Worm (Caenorhabditis elegans) whole organism, L4/young adult: Measurements from ENCODE around the gene cyp-33D1.

Source experiments
- W03F9.2 ChIP-seq: fragments of 150-350 bp; optimal IDR thresholded peaks from 2 replicates; lab custom pipeline; 2014; ENCODE audit warnings: missing biosample characterization, missing genetic modification characterization
- dao-5 ChIP-seq: sonication (generic microtip); optimal IDR thresholded peaks from 2 replicates; lab custom pipeline; 2016; ENCODE audit warnings: missing genotype, missing genetic modification characterization, moderate library complexity, missing compliant biosample characterization
- him-1 ChIP-seq: sonication (generic microtip); optimal IDR thresholded peaks from 2 replicates; lab custom pipeline; 2016; ENCODE audit warnings: missing genotype, missing genetic modification reagents, missing genetic modification characterization, missing compliant biosample characterization

cyp-33D1 gene

ce11 chrV:16195379-16195778 lies 19.7 kb upstream of the cyp-33D1 start, which contains the start of gene rabr-3:
rabr-3 (plus strand) TSS chrV:16195679.
- TF ChIP-seq him-1 (tag; lab: Kevin White, UChicago) (no peak), dao-5 (tag; lab: Kevin White, UChicago) (no peak), W03F9.2 (tag; lab: Kevin White, UChicago) (no peak)

- TF ChIP-seq W03F9.2 (tag; lab: Kevin White, UChicago) (no peak), him-1 (tag; lab: Kevin White, UChicago) (no peak), dao-5 (tag; lab: Kevin White, UChicago) (no peak)
These were observed 19.0 kb upstream of the cyp-33D1 start, which contains the start of gene rabr-4 for ce11 chrV:16194639-16195038. rabr-4 (plus strand) TSS chrV:16194939.

DNA sequence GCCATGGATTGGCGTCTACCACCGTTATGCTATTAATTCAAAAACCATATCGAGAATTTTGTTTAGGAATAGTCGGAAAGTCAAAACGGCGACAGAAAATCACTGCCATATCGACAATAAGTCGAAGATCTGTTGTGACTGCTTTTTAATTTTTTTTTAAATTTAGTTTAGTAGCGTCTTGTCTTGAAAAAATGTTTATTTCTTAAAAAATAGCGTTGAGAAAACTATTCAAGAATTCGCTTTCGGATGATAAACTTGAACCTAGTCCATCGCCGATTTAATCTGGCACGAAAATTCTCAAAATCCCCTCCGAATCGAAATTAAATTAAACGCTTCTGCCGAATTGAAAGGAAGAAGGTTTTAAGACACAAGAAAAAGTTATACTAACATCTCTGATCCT lies 16.5 kb upstream of the cyp-33D1 start, which contains the start of gene srh-279:
srh-279 (plus strand) TSS at position 301 of the 400 bp plus-strand sequence.
- TF ChIP-seq dao-5 (tag; lab: Kevin White, UChicago): no peak

DNA sequence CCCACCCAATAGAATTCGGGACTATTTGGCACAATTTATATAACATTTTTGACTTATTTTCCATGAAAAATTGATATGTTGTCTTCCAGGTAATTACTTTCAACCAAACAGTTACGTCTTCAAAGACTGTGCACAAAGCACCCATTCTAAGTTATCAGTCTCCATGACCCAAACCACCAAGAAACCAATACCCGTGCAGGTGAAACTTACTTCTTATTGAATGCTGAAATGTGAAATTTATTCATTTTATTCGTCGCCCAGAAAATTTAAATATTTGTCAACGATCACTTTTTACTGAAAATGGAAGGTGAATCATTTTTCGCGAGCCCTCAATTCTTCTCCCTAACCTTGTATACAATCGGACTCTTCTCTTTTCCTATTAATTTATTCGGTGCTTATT lies 14.8 kb upstream of the cyp-33D1 start, which contains the start of gene srh-281:
srh-281 (plus strand) TSS at position 301 of the 400 bp plus-strand sequence.
- TF ChIP-seq him-1 (tag; lab: Kevin White, UChicago) (no peak), dao-5 (tag; lab: Kevin White, UChicago) (no peak), W03F9.2 (tag; lab: Kevin White, UChicago) (no peak)

DNA sequence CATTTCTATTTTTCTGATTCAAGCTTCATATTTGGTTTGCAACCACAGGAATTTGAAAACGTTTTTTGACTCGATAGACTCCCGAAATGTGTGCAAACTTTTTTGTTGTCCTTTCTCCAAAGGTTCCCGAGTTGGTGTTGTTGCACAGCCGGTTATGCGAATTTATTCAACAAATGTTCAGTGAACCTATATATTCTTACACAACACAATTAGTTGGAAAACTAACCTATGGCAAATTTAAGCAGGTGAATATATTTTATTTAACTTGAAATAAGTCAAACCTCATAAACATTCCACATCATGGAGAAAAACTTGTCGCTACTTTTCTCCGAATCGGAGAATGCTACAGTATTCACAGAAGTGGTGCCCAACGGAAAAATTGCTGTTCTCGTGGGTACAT lies 7.7 kb upstream of the cyp-33D1 start, which contains the start of gene srz-14:
srz-14 (plus strand) TSS at position 301 of the 400 bp plus-strand sequence.
- TF ChIP-seq W03F9.2 (tag; lab: Kevin White, UChicago) (no peak), dao-5 (tag; lab: Kevin White, UChicago) (no peak), him-1 (tag; lab: Kevin White, UChicago) (no peak)

DNA sequence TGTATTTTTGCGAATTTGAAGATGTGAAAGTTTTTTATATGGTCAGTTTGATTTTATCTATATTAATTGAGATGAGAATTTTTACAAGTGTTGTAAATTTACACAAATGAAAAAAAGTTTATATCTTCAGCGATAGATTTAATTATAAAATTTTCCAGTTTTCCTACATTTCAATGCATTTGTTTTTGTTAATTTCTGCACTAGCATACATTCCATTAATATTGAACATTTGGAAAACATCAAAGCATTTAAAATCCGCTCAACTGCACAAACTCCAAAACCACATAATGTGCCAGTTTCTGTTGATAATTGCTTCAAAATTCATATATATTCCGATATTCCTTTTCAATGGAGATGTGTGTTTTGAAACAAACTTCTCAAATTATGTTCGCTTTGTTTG lies 7.3 kb upstream of the cyp-33D1 start, which contains the start of gene srh-277:
srh-277 (plus strand) TSS at position 301 of the 400 bp plus-strand sequence.
- TF ChIP-seq W03F9.2 (tag; lab: Kevin White, UChicago) (no peak), him-1 (tag; lab: Kevin White, UChicago) (no peak)

- TF ChIP-seq W03F9.2 (tag; lab: Kevin White, UChicago) (no peak), dao-5 (tag; lab: Kevin White, UChicago) (no peak), him-1 (tag; lab: Kevin White, UChicago) (no peak)
These were observed 6.5 kb upstream of the cyp-33D1 start, which contains the start of gene srz-13 for ce11 chrV:16182110-16182509. srz-13 (plus strand) TSS chrV:16182410.

DNA sequence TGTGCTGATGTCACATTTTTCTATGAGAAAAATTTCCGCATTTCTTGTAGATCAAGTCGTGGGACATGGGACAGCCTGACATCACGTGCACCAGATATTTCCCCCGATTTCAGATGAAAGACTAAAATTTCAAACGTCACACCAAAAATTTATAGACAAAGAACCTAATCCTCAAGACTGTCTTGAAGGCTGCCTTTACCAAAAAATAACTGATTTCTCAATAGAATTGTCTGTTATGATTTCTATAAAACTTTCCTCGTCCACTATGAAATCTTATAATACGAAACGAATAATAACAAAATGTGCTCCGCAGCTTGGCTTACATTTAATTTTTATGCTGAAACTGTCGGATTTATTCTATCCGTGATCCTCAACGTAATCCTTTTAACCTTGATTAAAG lies 4.7 kb upstream of the cyp-33D1 start, which contains the start of gene str-106:
str-106 (plus strand) TSS at position 301 of the 400 bp plus-strand sequence.
- TF ChIP-seq him-1 (tag; lab: Kevin White, UChicago): no peak
- TF ChIP-seq dao-5 (tag; lab: Kevin White, UChicago): no peak
- no peak for TF ChIP-seq W03F9.2 (tag; lab: Kevin White, UChicago)

DNA sequence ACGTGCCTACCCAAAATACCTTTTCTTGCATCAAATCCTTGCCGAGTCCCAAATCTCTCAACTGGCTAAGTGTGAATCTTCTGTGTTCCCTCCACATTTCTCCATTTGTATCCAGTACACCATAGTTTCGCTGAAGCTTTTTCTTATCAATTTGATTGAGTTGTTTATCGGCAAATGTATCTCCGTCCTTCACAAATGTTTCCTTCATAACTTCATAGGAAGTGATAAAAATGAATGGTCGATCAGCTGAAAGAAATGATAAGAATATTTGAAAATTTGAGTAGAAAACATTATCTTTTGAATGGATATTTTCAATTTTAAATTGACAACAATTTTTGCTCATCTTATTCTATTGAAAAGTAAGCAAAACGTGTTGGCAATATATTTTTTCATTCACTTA lies 430 bp downstream of the cyp-33D1 start:
- no peak for TF ChIP-seq W03F9.2 (tag; lab: Kevin White, UChicago)
- TF ChIP-seq him-1 (tag; lab: Kevin White, UChicago): no peak

ce11 chrV:16174109-16174508 lies 1.5 kb downstream of the cyp-33D1 start:
- TF ChIP-seq dao-5 (tag; lab: Kevin White, UChicago) (no peak), him-1 (tag; lab: Kevin White, UChicago) (no peak), W03F9.2 (tag; lab: Kevin White, UChicago) (no peak)

ce11 chrV:16171721-16172120 lies 3.9 kb downstream of the cyp-33D1 start, which contains the start of gene K05D4.9:
K05D4.9 (minus strand) TSS chrV:16171821.
- no peak for TF ChIP-seq him-1 (tag; lab: Kevin White, UChicago)
- TF ChIP-seq W03F9.2 (tag; lab: Kevin White, UChicago): no peak
- no peak for TF ChIP-seq dao-5 (tag; lab: Kevin White, UChicago)

ce11 chrV:16169026-16169425 lies 6.6 kb downstream of the cyp-33D1 start, which contains the start of gene str-111:
str-111 (minus strand) TSS chrV:16169126.
- no peak for TF ChIP-seq dao-5 (tag; lab: Kevin White, UChicago)
- no peak for TF ChIP-seq W03F9.2 (tag; lab: Kevin White, UChicago)
- TF ChIP-seq him-1 (tag; lab: Kevin White, UChicago): no peak

DNA sequence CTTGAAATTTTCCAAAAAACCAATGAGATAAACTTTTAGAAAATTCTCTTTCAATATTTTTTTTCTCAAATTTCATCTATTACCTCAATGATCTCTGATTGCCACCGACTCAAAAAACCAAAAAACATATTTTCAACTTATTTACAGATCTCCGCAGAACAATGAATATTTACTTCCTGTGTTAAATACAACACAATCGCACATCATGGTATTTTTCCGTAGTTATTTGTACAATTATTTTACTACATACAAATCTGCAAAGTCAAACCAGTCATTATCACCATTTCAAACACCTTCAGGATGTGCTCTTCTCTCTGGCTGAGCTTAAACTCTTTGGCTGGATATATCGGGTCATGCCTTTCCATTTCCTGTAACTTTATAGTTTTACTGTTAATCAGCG lies 9.7 kb downstream of the cyp-33D1 start, which contains the start of gene str-108:
str-108 (plus strand) TSS at position 301 of the 400 bp plus-strand sequence.
- no peak for TF ChIP-seq W03F9.2 (tag; lab: Kevin White, UChicago)
- TF ChIP-seq dao-5 (tag; lab: Kevin White, UChicago): no peak
- no peak for TF ChIP-seq him-1 (tag; lab: Kevin White, UChicago)

- TF ChIP-seq him-1 (tag; lab: Kevin White, UChicago) (no peak), W03F9.2 (tag; lab: Kevin White, UChicago) (no peak), dao-5 (tag; lab: Kevin White, UChicago) (no peak)
These were observed 11.9 kb downstream of the cyp-33D1 start, which contains the start of gene F10A3.12 for ce11 chrV:16163719-16164118. F10A3.12 (plus strand) TSS chrV:16164019.
